Worm (Caenorhabditis elegans) whole organism, young adult: Measurements from ENCODE around the gene sir-2.3.

Source experiments
- B0035.1 ChIP-seq: sonication (generic microtip); optimal IDR thresholded peaks from 2 replicates; lab custom pipeline; 2016; ENCODE audit warnings: missing genetic modification characterization, mild to moderate bottlenecking, missing compliant biosample characterization, missing genotype, missing genetic modification reagents
- B0261.1 ChIP-seq: sonication (generic microtip); optimal IDR thresholded peaks from 2 replicates; lab custom pipeline; 2016; ENCODE audit warnings: mild to moderate bottlenecking, missing genetic modification characterization, moderate library complexity, missing compliant biosample characterization
- C06A6.2 ChIP-seq: fragments of 200-800 bp; sonication (Bioruptor generic); conservative IDR thresholded peaks from 2 replicates; pipeline ENCODE4 v1.3.6; 2022; ENCODE audit warnings: missing genetic modification characterization, missing compliant biosample characterization
- F39B2.1 ChIP-seq: fragments of 200-800 bp; sonication (Bioruptor generic); IDR thresholded peaks from 2 replicates; pipeline ENCODE4 v1.3.6; 2022; ENCODE audit warnings: missing genetic modification reagents, missing genetic modification characterization, missing compliant biosample characterization
- K11D2.4 ChIP-seq: fragments of 200-800 bp; sonication (Bioruptor generic); IDR thresholded peaks from 2 replicates; pipeline ENCODE4 v1.3.6; 2022; ENCODE audit warnings: missing genetic modification reagents, missing genetic modification characterization, missing compliant biosample characterization
- Y67H2A.10 ChIP-seq: fragments of 200-800 bp; sonication (Bioruptor generic); conservative IDR thresholded peaks from 2 replicates; pipeline ENCODE4 v1.3.6; 2022; ENCODE audit warnings: missing genetic modification reagents, missing genetic modification characterization, missing compliant biosample characterization
- ZK185.1 ChIP-seq: sonication (generic microtip); optimal IDR thresholded peaks from 2 replicates; lab custom pipeline; 2016; ENCODE audit warnings: mild to moderate bottlenecking, missing genetic modification characterization, missing compliant biosample characterization; ENCODE audit not compliant: poor library complexity, severe bottlenecking
- attf-5 ChIP-seq: fragments of 200-800 bp; sonication (Bioruptor generic); optimal IDR thresholded peaks from 2 replicates; lab custom pipeline; 2018; ENCODE audit warnings: mild to moderate bottlenecking, missing genetic modification characterization, missing compliant biosample characterization
- attf-6 ChIP-seq: fragments of 200-800 bp; sonication (Bioruptor generic); IDR thresholded peaks from 2 replicates; pipeline ENCODE4 v1.3.6; 2022; ENCODE audit warnings: missing genetic modification reagents, missing genetic modification characterization, missing compliant biosample characterization
- bed-1 ChIP-seq: fragments of 200-800 bp; sonication (Bioruptor generic); IDR thresholded peaks from 2 replicates; pipeline ENCODE4 v1.3.6; 2022; ENCODE audit warnings: missing genetic modification reagents, missing genetic modification characterization, missing compliant biosample characterization
- cebp-1 ChIP-seq, 2 experiments: fragments of 200-800 bp in 1 of 2; sonication (Bioruptor generic) in 1 of 2; sonication (generic microtip) in 1 of 2; IDR thresholded peaks in 1 of 2; optimal IDR thresholded peaks in 1 of 2; 2 replicates each; pipeline versions ENCODE4 v1.3.6 to Lab custom; 2017 to 2022; ENCODE audit warnings: missing compliant biosample characterization in 2 of 2, missing genetic modification characterization in 2 of 2, mild to moderate bottlenecking in 1 of 2, missing genetic modification reagents in 1 of 2, moderate library complexity in 1 of 2
- ceh-100 ChIP-seq: fragments of 200-800 bp; sonication (Bioruptor generic); IDR thresholded peaks from 2 replicates; pipeline ENCODE4 v1.3.6; 2022; ENCODE audit warnings: missing genetic modification reagents, missing genetic modification characterization, missing compliant biosample characterization
- efl-1 ChIP-seq: fragments of 150-350 bp; optimal IDR thresholded peaks from 2 replicates; lab custom pipeline; 2014; ENCODE audit warnings: missing biosample characterization, missing genetic modification reagents, missing genetic modification characterization
- egl-44 ChIP-seq: fragments of 200-800 bp; sonication (Bioruptor generic); IDR thresholded peaks from 2 replicates; pipeline ENCODE4 v1.3.6; 2022; ENCODE audit warnings: missing genetic modification reagents, missing genetic modification characterization, missing compliant biosample characterization
- ekl-4 ChIP-seq: fragments of 200-800 bp; sonication (Bioruptor generic); IDR thresholded peaks from 2 replicates; pipeline ENCODE4 v1.3.6; 2022; ENCODE audit warnings: missing genetic modification reagents, missing genetic modification characterization, missing compliant biosample characterization
- ets-4 ChIP-seq: fragments of 200-800 bp; sonication (Bioruptor generic); optimal IDR thresholded peaks from 2 replicates; lab custom pipeline; 2018; ENCODE audit warnings: mild to moderate bottlenecking, missing genetic modification characterization, missing compliant biosample characterization
- fkh-3 ChIP-seq: sonication (generic microtip); optimal IDR thresholded peaks from 2 replicates; lab custom pipeline; 2016; ENCODE audit warnings: mild to moderate bottlenecking, missing genetic modification characterization, missing compliant biosample characterization
- hsf-1 ChIP-seq: fragments of 200-800 bp; sonication (Bioruptor generic); IDR thresholded peaks from 2 replicates; pipeline ENCODE4 v1.3.6; 2022; ENCODE audit warnings: missing genetic modification reagents, missing genetic modification characterization, missing compliant biosample characterization
- lag-1 ChIP-seq: fragments of 200-800 bp; sonication (Bioruptor generic); IDR thresholded peaks from 2 replicates; pipeline ENCODE4 v1.3.6; 2022; ENCODE audit warnings: missing genetic modification reagents, missing genetic modification characterization, missing compliant biosample characterization
- let-526 ChIP-seq: fragments of 200-800 bp; sonication (Bioruptor generic); IDR thresholded peaks from 2 replicates; pipeline ENCODE4 v1.3.6; 2022; ENCODE audit warnings: missing genetic modification reagents, missing genetic modification characterization, missing compliant biosample characterization
- let-607 ChIP-seq, 2 experiments: fragments of 200-800 bp in 1 of 2; sonication (Bioruptor generic) in 1 of 2; sonication (generic microtip) in 1 of 2; optimal IDR thresholded peaks; 2 replicates each; lab custom pipeline; 2016 to 2018; ENCODE audit warnings: mild to moderate bottlenecking in 2 of 2, missing compliant biosample characterization in 2 of 2, missing genetic modification characterization in 2 of 2, moderate library complexity in 2 of 2, missing genotype in 1 of 2
- lin-40 ChIP-seq: sonication (generic microtip); optimal IDR thresholded peaks from 2 replicates; lab custom pipeline; 2016; ENCODE audit warnings: missing genetic modification characterization, mild to moderate bottlenecking, missing compliant biosample characterization, missing genotype, missing genetic modification reagents
- lsl-1 ChIP-seq: fragments of 200-800 bp; sonication (Bioruptor generic); optimal IDR thresholded peaks from 2 replicates; lab custom pipeline; 2018; ENCODE audit warnings: mild to moderate bottlenecking, missing genetic modification characterization, moderate library complexity, missing compliant biosample characterization
- lsy-27 ChIP-seq: sonication (generic microtip); optimal IDR thresholded peaks from 2 replicates; lab custom pipeline; 2017; ENCODE audit warnings: missing genetic modification characterization, mild to moderate bottlenecking, missing compliant biosample characterization, antibody characterized with exemption, missing genotype, borderline replicate concordance; ENCODE audit not compliant: insufficient read depth
- madf-8 ChIP-seq: fragments of 200-800 bp; sonication (Bioruptor generic); conservative IDR thresholded peaks from 2 replicates; pipeline ENCODE4 v1.3.6; 2022; ENCODE audit warnings: missing genetic modification reagents, missing genetic modification characterization, missing compliant biosample characterization
- mcd-1 ChIP-seq: fragments of 200-800 bp; sonication (Bioruptor generic); IDR thresholded peaks from 2 replicates; pipeline ENCODE4 v1.3.6; 2022; ENCODE audit warnings: missing genetic modification reagents, missing genetic modification characterization, missing compliant biosample characterization
- mel-28 ChIP-seq: sonication (generic microtip); optimal IDR thresholded peaks from 2 replicates; lab custom pipeline; 2016; ENCODE audit warnings: borderline replicate concordance, mild to moderate bottlenecking, missing genetic modification characterization, missing compliant biosample characterization
- nfyb-1 ChIP-seq: fragments of 200-800 bp; sonication (Bioruptor generic); IDR thresholded peaks from 2 replicates; pipeline ENCODE4 v1.3.6; 2022; ENCODE audit warnings: missing genetic modification reagents, missing genetic modification characterization, missing compliant biosample characterization
- nhr-120 ChIP-seq: fragments of 200-800 bp; sonication (Bioruptor generic); IDR thresholded peaks from 2 replicates; pipeline ENCODE4 v1.3.6; 2022; ENCODE audit warnings: missing genetic modification characterization, missing compliant biosample characterization
- nhr-80 ChIP-seq: sonication (generic microtip); optimal IDR thresholded peaks from 2 replicates; lab custom pipeline; 2016; ENCODE audit warnings: missing genetic modification characterization, missing compliant biosample characterization
- pbrm-1 ChIP-seq: fragments of 200-800 bp; sonication (Bioruptor generic); IDR thresholded peaks from 2 replicates; pipeline ENCODE4 v1.3.6; 2022; ENCODE audit warnings: missing genetic modification reagents, missing genetic modification characterization, missing compliant biosample characterization
- pha-4 ChIP-seq: fragments of 150-350 bp; sonication (generic microtip); optimal IDR thresholded peaks from 2 replicates; lab custom pipeline; 2014; ENCODE audit warnings: missing biosample characterization, missing genetic modification reagents, missing genetic modification characterization
- rcor-1 ChIP-seq: fragments of 200-800 bp; sonication (Bioruptor generic); IDR thresholded peaks from 2 replicates; pipeline ENCODE4 v1.3.6; 2022; ENCODE audit warnings: missing genetic modification reagents, missing genetic modification characterization, missing compliant biosample characterization
- rec-8 ChIP-seq, 2 experiments: sonication (generic microtip); optimal IDR thresholded peaks; 2 replicates each; lab custom pipeline; 2016; ENCODE audit warnings: mild to moderate bottlenecking in 2 of 2, missing genetic modification characterization in 2 of 2, missing genetic modification reagents in 2 of 2, missing genotype in 2 of 2, missing biosample characterization in 1 of 2, missing compliant biosample characterization in 1 of 2, moderate library complexity in 1 of 2
- snpc-4 ChIP-seq, 5 experiments: fragments of 150-350 bp in 1 of 5; sonication (generic microtip) in 4 of 5; optimal IDR thresholded peaks; 2 replicates each; lab custom pipeline; 2014 to 2018; ENCODE audit warnings: missing genetic modification characterization in 5 of 5, missing biosample characterization in 3 of 5, antibody characterized with exemption in 2 of 5, mild to moderate bottlenecking in 2 of 5, missing compliant biosample characterization in 2 of 5, missing genotype in 2 of 5, moderate library complexity in 2 of 5, missing genetic modification reagents in 1 of 5
- tbp1 ChIP-seq: fragments of 200-800 bp; sonication (Bioruptor generic); optimal IDR thresholded peaks from 2 replicates; lab custom pipeline; 2018; ENCODE audit warnings: mild to moderate bottlenecking, missing genetic modification characterization, missing compliant biosample characterization
- tbx-9 ChIP-seq: sonication (generic microtip); optimal IDR thresholded peaks from 2 replicates; lab custom pipeline; 2016; ENCODE audit warnings: borderline replicate concordance, missing genetic modification characterization, inconsistent platforms, missing compliant biosample characterization
- unc-62 ChIP-seq: fragments of 150-350 bp; optimal IDR thresholded peaks from 2 replicates; lab custom pipeline; 2014; ENCODE audit warnings: missing biosample characterization, missing genetic modification reagents, missing genetic modification characterization
- zfh-2 ChIP-seq: fragments of 200-800 bp; sonication (Bioruptor generic); conservative IDR thresholded peaks from 2 replicates; pipeline ENCODE4 v1.3.6; 2022; ENCODE audit warnings: missing genetic modification reagents, missing genetic modification characterization, missing compliant biosample characterization
- ztf-26 ChIP-seq: sonication (generic microtip); optimal IDR thresholded peaks from 2 replicates; lab custom pipeline; 2017; ENCODE audit warnings: missing genetic modification characterization, missing compliant biosample characterization
- ztf-28 ChIP-seq: fragments of 200-800 bp; sonication (Bioruptor generic); IDR thresholded peaks from 2 replicates; pipeline ENCODE4 v1.3.6; 2022; ENCODE audit warnings: missing genetic modification reagents, missing genetic modification characterization, missing compliant biosample characterization

Gene sir-2.3

ce11 chrX:13328868-13329267 is 2.6 kb upstream of the sir-2.3 start (continued):
- TF ChIP-seq B0035.1 (tag; lab: Kevin White, UChicago) = no peak
- no peak for TF ChIP-seq rec-8 (tag; optimal IDR thresholded peaks at IDR 0.05; lab: Kevin White, UChicago)
- no peak for TF ChIP-seq cebp-1 (GFP tag; IDR thresholded peaks at IDR 0.05; lab: Robert Waterston, UW)
- TF ChIP-seq cebp-1 (tag; optimal IDR thresholded peaks at IDR 0.05; lab: Kevin White, UChicago) = peak; percentile 52
- TF ChIP-seq zfh-2 (GFP tag; lab: Robert Waterston, UW) = no peak
- TF ChIP-seq mel-28 (tag; lab: Kevin White, UChicago) = no peak
- no peak for TF ChIP-seq madf-8
- TF ChIP-seq ekl-4 (GFP tag; lab: Robert Waterston, UW) = 0 out of 2 replicates have a peak, but pooled peaks have one; percentile 13
- TF ChIP-seq attf-5 = peak; percentile 62
- peak; percentile 45 for TF ChIP-seq lin-40
- TF ChIP-seq egl-44 = no peak
- TF ChIP-seq pha-4 = no peak
- no peak for TF ChIP-seq nfyb-1 (GFP tag; lab: Robert Waterston, UW)
- no peak for TF ChIP-seq tbx-9 (tag; lab: Kevin White, UChicago)
- peak; percentile 76 for TF ChIP-seq mcd-1 (GFP tag; lab: Robert Waterston, UW)
- no peak for TF ChIP-seq snpc-4 (GFP tag; optimal IDR thresholded peaks at IDR 0.05; lab: Kevin White, UChicago)
- no peak for TF ChIP-seq snpc-4 (tag; optimal IDR thresholded peaks at IDR 0.05; lab: Kevin White, UChicago)
- TF ChIP-seq ets-4 (GFP tag; lab: Kevin White, UChicago) = no peak
- no peak for TF ChIP-seq C06A6.2
- TF ChIP-seq let-607 (tag; optimal IDR thresholded peaks at IDR 0.05; lab: Kevin White, UChicago) = no peak
- peak; percentile 36 for TF ChIP-seq unc-62 (GFP tag; lab: Kevin White, UChicago)
- TF ChIP-seq ceh-100 = no peak
- TF ChIP-seq lsl-1 (GFP tag; lab: Kevin White, UChicago) = no peak
- TF ChIP-seq K11D2.4 (GFP tag; lab: Robert Waterston, UW) = 0 out of 2 replicates have a peak, but pooled peaks have one; percentile 32
- no peak for TF ChIP-seq efl-1 (GFP tag; lab: Kevin White, UChicago)
- TF ChIP-seq ztf-26 = no peak
- no peak for TF ChIP-seq nhr-120
- TF ChIP-seq, all 124 proteins: peak for 17

- TF ChIP-seq lin-40 = no peak
- no peak for TF ChIP-seq ztf-28 (GFP tag; lab: Robert Waterston, UW)
- no peak for TF ChIP-seq hsf-1
- TF ChIP-seq nhr-80 = peak; percentile 91
- no peak for TF ChIP-seq fkh-3
Measured at ce11 chrX:13333835-13334234, 2.3 kb downstream of the sir-2.3 start, which contains the start of gene F46G10.4. Gene F46G10.4 (plus strand): TSS chrX:13334046.

ce11 chrX:13337000-13337399 is 5.5 kb downstream of the sir-2.3 start:
- no peak for TF ChIP-seq F39B2.1
- TF ChIP-seq B0261.1 = no peak
- TF ChIP-seq pbrm-1 = 0 out of 2 replicates have a peak, but pooled peaks have one; percentile 19

- TF ChIP-seq attf-5 (no peak), lsy-27 (tag; lab: Kevin White, UChicago) (no peak), Y67H2A.10 (GFP tag; lab: Robert Waterston, UW) (no peak), nhr-120 (no peak), lag-1 (GFP tag; lab: Robert Waterston, UW) (no peak), fkh-3 (no peak), attf-6 (GFP tag; lab: Robert Waterston, UW) (no peak), let-526 (GFP tag; lab: Robert Waterston, UW) (no peak), bed-1 (GFP tag; lab: Robert Waterston, UW) (no peak), rcor-1 (GFP tag; lab: Robert Waterston, UW) (no peak), ZK185.1 (no peak), F39B2.1 (no peak), unc-62 (GFP tag; lab: Kevin White, UChicago) (no peak), nhr-80 (no peak), tbp1 (GFP tag; lab: Kevin White, UChicago) (no peak)
Measured at ce11 chrX:13337728-13338127, 6.2 kb downstream of the sir-2.3 start, which contains the start of gene ptr-24. Gene ptr-24 (plus strand): TSS chrX:13338028.
